Fruit fly (Drosophila melanogaster) whole organism, embryonic: ENCODE results near the gene CG32271.

Experiments used
- Ada2b ChIP-seq: fragments of 200-800 bp; sonication (Bioruptor generic); IDR thresholded peaks from 2 replicates; pipeline ENCODE4 v1.3.6; 2022; ENCODE audit warnings: missing biosample characterization, missing genetic modification characterization
- Asciz ChIP-seq: fragments of 200-800 bp; sonication (Bioruptor generic); optimal IDR thresholded peaks from 2 replicates; lab custom pipeline; 2017; ENCODE audit warnings: missing biosample characterization, mild to moderate bottlenecking, missing genetic modification characterization, missing genetic modification reagents
- Bteb2 ChIP-seq: fragments of 200-800 bp; sonication (Bioruptor generic); optimal IDR thresholded peaks from 2 replicates; lab custom pipeline; 2016; ENCODE audit warnings: missing biosample characterization, missing genetic modification characterization
- CG11398 ChIP-seq: fragments of 200-800 bp; sonication (Bioruptor generic); optimal IDR thresholded peaks from 2 replicates; lab custom pipeline; 2016; ENCODE audit warnings: missing biosample characterization, missing genetic modification characterization
- CG1233 ChIP-seq: fragments of 200-800 bp; sonication (Bioruptor generic); optimal IDR thresholded peaks from 4 replicates; lab custom pipeline; 2018; ENCODE audit warnings: missing biosample characterization, mild to moderate bottlenecking, missing genetic modification characterization
- CG12744 ChIP-seq: fragments of 200-800 bp; sonication (Bioruptor generic); optimal IDR thresholded peaks from 2 replicates; lab custom pipeline; 2016; ENCODE audit warnings: missing biosample characterization, missing genetic modification characterization
- CG16779 ChIP-seq: fragments of 200-800 bp; sonication (Bioruptor generic); IDR thresholded peaks from 2 replicates; pipeline ENCODE4 v1.3.6; 2022; ENCODE audit warnings: missing biosample characterization, missing genetic modification characterization
- CG1792 ChIP-seq: fragments of 200-800 bp; sonication (Bioruptor generic); optimal IDR thresholded peaks from 2 replicates; lab custom pipeline; 2016; ENCODE audit warnings: missing biosample characterization, missing genetic modification characterization
- CG18262 ChIP-seq: fragments of 200-800 bp; optimal IDR thresholded peaks from 3 replicates; lab custom pipeline; 2019; ENCODE audit warnings: missing biosample characterization, mild to moderate bottlenecking, missing genetic modification characterization, moderate library complexity
- CG18599 ChIP-seq: fragments of 200-800 bp; sonication (Bioruptor generic); optimal IDR thresholded peaks from 3 replicates; lab custom pipeline; 2017; ENCODE audit warnings: missing biosample characterization, missing genetic modification characterization, mild to moderate bottlenecking, moderate library complexity, missing genetic modification reagents
- CG33213 ChIP-seq: fragments of 200-800 bp; sonication (Bioruptor generic); optimal IDR thresholded peaks from 3 replicates; lab custom pipeline; 2016; ENCODE audit warnings: missing biosample characterization, missing genetic modification characterization
- CG4282 ChIP-seq: fragments of 200-800 bp; sonication (Bioruptor generic); optimal IDR thresholded peaks from 2 replicates; lab custom pipeline; 2016; ENCODE audit warnings: missing biosample characterization, missing genetic modification characterization
- CG5953 ChIP-seq: fragments of 200-800 bp; sonication (Bioruptor generic); IDR thresholded peaks from 2 replicates; pipeline ENCODE4 v1.3.6; 2022; ENCODE audit warnings: missing biosample characterization, missing genetic modification characterization
- CG6654 ChIP-seq: fragments of 200-800 bp; sonication (Bioruptor generic); optimal IDR thresholded peaks from 2 replicates; lab custom pipeline; 2017; ENCODE audit warnings: missing biosample characterization, mild to moderate bottlenecking, missing genetic modification characterization
- CG6791 ChIP-seq: fragments of 200-800 bp; sonication (Bioruptor generic); IDR thresholded peaks from 3 replicates; pipeline ENCODE4 v1.3.6; 2022; ENCODE audit warnings: missing biosample characterization, missing genetic modification characterization; ENCODE audit not compliant: partially characterized antibody
- CG6813 ChIP-seq: fragments of 200-800 bp; sonication (Bioruptor generic); optimal IDR thresholded peaks from 2 replicates; lab custom pipeline; 2017; ENCODE audit warnings: missing biosample characterization, missing genetic modification characterization, mild to moderate bottlenecking, moderate library complexity, missing genetic modification reagents
- CG7271 ChIP-seq: fragments of 200-800 bp; sonication (Bioruptor generic); optimal IDR thresholded peaks from 2 replicates; lab custom pipeline; 2018; ENCODE audit warnings: missing biosample characterization, mild to moderate bottlenecking, missing genetic modification characterization, moderate library complexity
- CG9609 ChIP-seq: fragments of 200-800 bp; sonication (Bioruptor generic); optimal IDR thresholded peaks from 3 replicates; lab custom pipeline; 2016; ENCODE audit warnings: missing biosample characterization, missing genetic modification characterization
- CG9876 ChIP-seq: fragments of 200-800 bp; sonication (Bioruptor generic); optimal IDR thresholded peaks from 2 replicates; lab custom pipeline; 2016; ENCODE audit warnings: missing biosample characterization, missing genetic modification characterization
- CHES-1-like ChIP-seq: fragments of 200-800 bp; sonication (Bioruptor generic); optimal IDR thresholded peaks from 2 replicates; lab custom pipeline; 2016; ENCODE audit warnings: missing biosample characterization, missing genetic modification characterization
- Dad ChIP-seq: fragments of 200-800 bp; sonication (Bioruptor generic); optimal IDR thresholded peaks from 3 replicates; lab custom pipeline; 2016; ENCODE audit warnings: missing biosample characterization, missing genetic modification characterization
- Deaf1 ChIP-seq: fragments of 200-800 bp; optimal IDR thresholded peaks from 3 replicates; lab custom pipeline; 2019; ENCODE audit warnings: missing biosample characterization, mild to moderate bottlenecking, missing genetic modification characterization, moderate library complexity
- Doc3 ChIP-seq: fragments of 200-800 bp; sonication (Bioruptor generic); IDR thresholded peaks from 3 replicates; pipeline ENCODE4 v1.3.6; 2022; ENCODE audit warnings: missing biosample characterization, missing genetic modification characterization; ENCODE audit not compliant: partially characterized antibody
- Dref ChIP-seq: fragments of 200-800 bp; sonication (Bioruptor generic); IDR thresholded peaks from 2 replicates; pipeline ENCODE4 v1.3.6; 2022; ENCODE audit warnings: missing biosample characterization, missing genetic modification characterization
- E2f2 ChIP-seq: fragments of 200-800 bp; sonication (Bioruptor generic); IDR thresholded peaks from 2 replicates; pipeline ENCODE4 v1.3.6; 2022; ENCODE audit warnings: missing biosample characterization, missing genetic modification characterization
- Elba2 ChIP-seq: fragments of 200-800 bp; sonication (Bioruptor generic); optimal IDR thresholded peaks from 3 replicates; lab custom pipeline; 2016; ENCODE audit warnings: missing biosample characterization, missing genetic modification characterization
- HLH54F ChIP-seq: fragments of 200-800 bp; sonication (Bioruptor generic); optimal IDR thresholded peaks from 3 replicates; lab custom pipeline; 2016; ENCODE audit warnings: missing biosample characterization, missing genetic modification characterization
- HLHmδ ChIP-seq: fragments of 200-800 bp; sonication (Bioruptor generic); optimal IDR thresholded peaks from 2 replicates; lab custom pipeline; 2018; ENCODE audit warnings: missing biosample characterization, mild to moderate bottlenecking, missing genetic modification characterization, moderate library complexity
- HmgD ChIP-seq: fragments of 200-800 bp; sonication (Bioruptor generic); optimal IDR thresholded peaks from 3 replicates; lab custom pipeline; 2016; ENCODE audit warnings: missing biosample characterization, missing genetic modification characterization
- Max ChIP-seq: fragments of 200-800 bp; sonication (Bioruptor generic); optimal IDR thresholded peaks from 2 replicates; lab custom pipeline; 2016; ENCODE audit warnings: missing biosample characterization, mild to moderate bottlenecking, missing genetic modification characterization
- Nf-YB ChIP-seq: fragments of 200-800 bp; sonication (Bioruptor generic); optimal IDR thresholded peaks from 3 replicates; lab custom pipeline; 2019; ENCODE audit warnings: missing biosample characterization, mild to moderate bottlenecking, missing genetic modification characterization, moderate library complexity
- Spps ChIP-seq: fragments of 200-800 bp; sonication (Bioruptor generic); optimal IDR thresholded peaks from 2 replicates; lab custom pipeline; 2018; ENCODE audit warnings: missing biosample characterization, mild to moderate bottlenecking, missing genetic modification characterization
- ash1 ChIP-seq: fragments of 200-800 bp; sonication (Bioruptor generic); optimal IDR thresholded peaks from 2 replicates; lab custom pipeline; 2018; ENCODE audit warnings: missing biosample characterization, mild to moderate bottlenecking, missing genetic modification characterization
- ato ChIP-seq: fragments of 200-800 bp; sonication (Bioruptor generic); IDR thresholded peaks from 2 replicates; pipeline ENCODE4 v1.3.6; 2022; ENCODE audit warnings: missing biosample characterization, missing genetic modification characterization; ENCODE audit not compliant: partially characterized antibody
- bcd ChIP-seq: fragments of 200-800 bp; sonication (Bioruptor generic); optimal IDR thresholded peaks from 2 replicates; lab custom pipeline; 2017; ENCODE audit warnings: missing biosample characterization, mild to moderate bottlenecking, missing genetic modification characterization
- en ChIP-seq: fragments of 200-800 bp; sonication (Bioruptor generic); optimal IDR thresholded peaks from 2 replicates; lab custom pipeline; 2016; ENCODE audit warnings: missing biosample characterization, missing genetic modification characterization
- hkb ChIP-seq, 2 experiments: fragments of 200-800 bp in 1 of 2; fragments of >200 bp in 1 of 2; sonication (Bioruptor generic) in 1 of 2; IDR thresholded peaks in 1 of 2; optimal IDR thresholded peaks in 1 of 2; 2 replicates each; pipeline versions ENCODE4 v1.3.6 to Lab custom; 2017 to 2022; ENCODE audit warnings: missing biosample characterization in 1 of 2, missing genetic modification characterization in 1 of 2
- hth ChIP-seq: fragments of >200 bp; optimal IDR thresholded peaks from 2 replicates; lab custom pipeline; 2017; ENCODE audit warnings: inconsistent platforms
- insv ChIP-seq, 2 experiments: fragments of 200-800 bp; sonication (Bioruptor generic); optimal IDR thresholded peaks; 3 replicates each; lab custom pipeline; 2016 to 2018; ENCODE audit warnings: missing biosample characterization in 2 of 2, missing genetic modification characterization in 2 of 2
- org-1 ChIP-seq: fragments of 200-800 bp; sonication (Bioruptor generic); optimal IDR thresholded peaks from 2 replicates; lab custom pipeline; 2017; ENCODE audit warnings: missing biosample characterization, missing genetic modification characterization
- pan ChIP-seq, 4 experiments: fragments of >200 bp in 3 of 4; fragments of 200-800 bp in 1 of 4; sonication (Bioruptor generic) in 1 of 4; optimal IDR thresholded peaks in 3 of 4; IDR thresholded peaks in 1 of 4; 2 replicates each; pipeline versions ENCODE4 v1.3.6 to Lab custom; 2017 to 2022; ENCODE audit warnings: missing biosample characterization in 2 of 4, missing genetic modification characterization in 2 of 4, mixed read lengths in 1 of 4
- pnt ChIP-seq: fragments of 200-800 bp; sonication (Bioruptor generic); optimal IDR thresholded peaks from 3 replicates; lab custom pipeline; 2016; ENCODE audit warnings: missing biosample characterization, missing genetic modification characterization
- psq ChIP-seq: fragments of 200-800 bp; sonication (Bioruptor generic); optimal IDR thresholded peaks from 2 replicates; lab custom pipeline; 2017; ENCODE audit warnings: missing biosample characterization, missing genetic modification characterization
- run ChIP-seq: fragments of 200-800 bp; sonication (Bioruptor generic); optimal IDR thresholded peaks from 3 replicates; lab custom pipeline; 2018; ENCODE audit warnings: missing biosample characterization, mild to moderate bottlenecking, missing genetic modification characterization
- sd ChIP-seq: fragments of 200-800 bp; sonication (Bioruptor generic); optimal IDR thresholded peaks from 3 replicates; lab custom pipeline; 2018; ENCODE audit warnings: missing biosample characterization, mild to moderate bottlenecking, missing genetic modification characterization, moderate library complexity
- slp2 ChIP-seq: fragments of 200-800 bp; sonication (Bioruptor generic); optimal IDR thresholded peaks from 2 replicates; lab custom pipeline; 2016; ENCODE audit warnings: missing biosample characterization, missing genetic modification characterization
- trem ChIP-seq: fragments of 200-800 bp; optimal IDR thresholded peaks from 3 replicates; lab custom pipeline; 2019; ENCODE audit warnings: missing biosample characterization, mild to moderate bottlenecking, missing genetic modification characterization, moderate library complexity
- vvl ChIP-seq: fragments of 200-800 bp; sonication (Bioruptor generic); IDR thresholded peaks from 2 replicates; pipeline ENCODE4 v1.3.6; 2022; ENCODE audit warnings: missing biosample characterization, missing genetic modification characterization
- wek ChIP-seq: fragments of 200-800 bp; sonication (Bioruptor generic); optimal IDR thresholded peaks from 3 replicates; lab custom pipeline; 2018; ENCODE audit warnings: missing biosample characterization, mild to moderate bottlenecking, missing genetic modification characterization, moderate library complexity

CG32271 gene

dm6 chr3L:3178530-3179096, 24.3 kb downstream of the CG32271 start, which contains the start of the genes MnM and Girdin (continued):
- TF ChIP-seq CG5953 (GFP tag; lab: Robert Waterston, UW) (no peak), CG33213 (GFP tag; lab: Kevin White, UChicago) (peak; percentile 64), vvl (GFP tag; lab: Robert Waterston, UW) (peak; percentile 41; the same call in 1 of the 2 replicates), psq (no peak), Bteb2 (GFP tag; lab: Kevin White, UChicago) (peak; percentile 69), Dad (GFP tag; lab: Kevin White, UChicago) (peak; percentile 60), Asciz (GFP tag; lab: Kevin White, UChicago) (no peak), run (tag; lab: Kevin White, UChicago) (no peak), Dref (GFP tag; lab: Robert Waterston, UW) (peak; percentile 68), trem (peak; percentile 91), CG12744 (peak; percentile 25), CG18599 (GFP tag; lab: Kevin White, UChicago) (peak; percentile 44), pan (optimal IDR thresholded peaks at IDR 0.05; lab: Kevin White, UChicago) (no peak), pan (GFP tag; optimal IDR thresholded peaks at IDR 0.05 in 1 of 2, IDR thresholded peaks at IDR 0.05 in 1 of 2) (no peak), HLHmδ (no peak), HLH54F (GFP tag; lab: Kevin White, UChicago) (peak; percentile 87), CG16779 (GFP tag; lab: Robert Waterston, UW) (no peak), Spps (tag; lab: Kevin White, UChicago) (no peak), insv (GFP tag; optimal IDR thresholded peaks at IDR 0.05; lab: Kevin White, UChicago) (no peak), Nf-YB (no peak), HmgD (GFP tag; lab: Kevin White, UChicago) (peak; percentile 95), wek (GFP tag; lab: Kevin White, UChicago) (no peak), E2f2 (GFP tag; lab: Robert Waterston, UW) (peak; percentile 84), CG6791 (peak; percentile 69; the same call in 1 of the 3 replicates), CG9609 (GFP tag; lab: Kevin White, UChicago) (peak; percentile 79), CG7271 (tag; lab: Kevin White, UChicago) (no peak), CG1233 (no peak), hkb (optimal IDR thresholded peaks at IDR 0.05; lab: Kevin White, UChicago) (peak; percentile 89), hkb (GFP tag; IDR thresholded peaks at IDR 0.05; lab: Robert Waterston, UW) (no peak), CG6654 (GFP tag; lab: Kevin White, UChicago) (no peak), Deaf1 (tag; lab: Kevin White, UChicago) (no peak), CG6813 (GFP tag; lab: Kevin White, UChicago) (no peak), bcd (no peak), slp2 (GFP tag; lab: Kevin White, UChicago) (peak; percentile 51), CG1792 (GFP tag; lab: Kevin White, UChicago) (peak; percentile 17), ash1 (GFP tag; lab: Kevin White, UChicago) (no peak), org-1 (GFP tag; lab: Kevin White, UChicago) (peak; percentile 12), ato (GFP tag; lab: Robert Waterston, UW) (peak; percentile 64; the same call in 1 of the 2 replicates), pnt (peak; percentile 70), en (GFP tag; lab: Kevin White, UChicago) (no peak), CG9876 (GFP tag; lab: Kevin White, UChicago) (peak; percentile 60), Doc3 (GFP tag; lab: Robert Waterston, UW) (peak; percentile 82), Ada2b (GFP tag; lab: Robert Waterston, UW) (no peak; the same call in 1 of the 2 replicates), hth (lab: Kevin White, UChicago) (no peak), sd (tag; lab: Kevin White, UChicago) (peak; percentile 91), CG4282 (no peak), CG18262 (tag; lab: Kevin White, UChicago) (no peak), CG11398 (GFP tag; lab: Kevin White, UChicago) (no peak), Elba2 (GFP tag; lab: Kevin White, UChicago) (no peak), Max (GFP tag; lab: Kevin White, UChicago) (peak; percentile 43), CHES-1-like (GFP tag; lab: Kevin White, UChicago) (peak; percentile 86)
